Worm (Caenorhabditis elegans) whole organism, late embryonic: ENCODE results near the gene nhr-55.

Experiments
- ama-1 ChIP-seq: fragments of 150-350 bp; optimal IDR thresholded peaks from 2 replicates; lab custom pipeline; 2014
- ceh-24 ChIP-seq: sonication (generic microtip); optimal IDR thresholded peaks from 2 replicates; lab custom pipeline; 2016; ENCODE audit warnings: mild to moderate bottlenecking, missing genetic modification characterization, missing compliant biosample characterization
- hlh-13 ChIP-seq: fragments of 200-800 bp; sonication (Bioruptor generic); optimal IDR thresholded peaks from 2 replicates; lab custom pipeline; 2018; ENCODE audit warnings: mild to moderate bottlenecking, missing genetic modification characterization, missing compliant biosample characterization
- nhr-11 ChIP-seq: fragments of 150-350 bp; optimal IDR thresholded peaks from 2 replicates; lab custom pipeline; 2014; ENCODE audit warnings: missing biosample characterization, missing genetic modification characterization
- nhr-232 ChIP-seq: sonication (generic microtip); optimal IDR thresholded peaks from 2 replicates; lab custom pipeline; 2016; ENCODE audit warnings: missing genetic modification characterization, missing compliant biosample characterization
- pqm-1 ChIP-seq: sonication (generic microtip); optimal IDR thresholded peaks from 2 replicates; lab custom pipeline; 2016; ENCODE audit warnings: missing genetic modification characterization, missing compliant biosample characterization
- rnt-1 ChIP-seq: sonication (generic microtip); optimal IDR thresholded peaks from 2 replicates; lab custom pipeline; 2016; ENCODE audit warnings: missing genetic modification characterization, missing compliant biosample characterization
- sox-2 ChIP-seq: fragments of 200-800 bp; sonication (Bioruptor generic); IDR thresholded peaks from 2 replicates; pipeline ENCODE4 v1.3.6; 2022; ENCODE audit warnings: missing genetic modification reagents, missing genetic modification characterization, missing compliant biosample characterization
- tbx-2 ChIP-seq: sonication (generic microtip); optimal IDR thresholded peaks from 2 replicates; lab custom pipeline; 2016; ENCODE audit warnings: missing genetic modification characterization, missing compliant biosample characterization
- zip-5 ChIP-seq: sonication (generic microtip); optimal IDR thresholded peaks from 2 replicates; lab custom pipeline; 2016; ENCODE audit warnings: missing genetic modification characterization, missing compliant biosample characterization

- TF ChIP-seq ama-1 (lab: Kevin White, UChicago) (no peak), pqm-1 (no peak), ceh-24 (tag; lab: Kevin White, UChicago) (no peak), rnt-1 (no peak), nhr-11 (tag; lab: Kevin White, UChicago) (no peak), nhr-232 (tag; lab: Kevin White, UChicago) (no peak), zip-5 (tag; lab: Kevin White, UChicago) (no peak), tbx-2 (tag; lab: Kevin White, UChicago) (no peak), hlh-13 (GFP tag; lab: Kevin White, UChicago) (no peak), sox-2 (GFP tag; lab: Robert Waterston, UW) (no peak)
Observed at ce11 chrV:502803-503273, 24.9 kb downstream of the nhr-55 start, which contains the start of gene T01G6.10.
